Worm (Caenorhabditis elegans) whole organism, L4/young adult: ENCODE data around the gene btb-20.

Experiments
- dao-5 ChIP-seq: sonication (generic microtip); optimal IDR thresholded peaks from 2 replicates; lab custom pipeline; 2016; ENCODE audit warnings: missing genotype, missing genetic modification characterization, moderate library complexity, missing compliant biosample characterization
- him-1 ChIP-seq: sonication (generic microtip); optimal IDR thresholded peaks from 2 replicates; lab custom pipeline; 2016; ENCODE audit warnings: missing genotype, missing genetic modification reagents, missing genetic modification characterization, missing compliant biosample characterization

- TF ChIP-seq him-1 (no peak), dao-5 (tag; lab: Kevin White, UChicago) (no peak)
These were observed 39.5 kb downstream of the btb-20 start for ce11 chrII:14483813-14484212.
